Fruit fly (Drosophila melanogaster) whole organism, embryonic: ENCODE data around the gene CG15543.

ENCODE experiments used
- CG10274 ChIP-seq: fragments of 200-800 bp; sonication (Bioruptor generic); optimal IDR thresholded peaks from 3 replicates; lab custom pipeline; 2017; ENCODE audit warnings: missing biosample characterization, mild to moderate bottlenecking, missing genetic modification characterization
- CG10959 ChIP-seq: fragments of 200-800 bp; sonication (Bioruptor generic); IDR thresholded peaks from 2 replicates; pipeline ENCODE4 v1.3.6; 2022; ENCODE audit warnings: missing biosample characterization, missing genetic modification characterization
- CG1233 ChIP-seq: fragments of 200-800 bp; sonication (Bioruptor generic); optimal IDR thresholded peaks from 4 replicates; lab custom pipeline; 2018; ENCODE audit warnings: missing biosample characterization, mild to moderate bottlenecking, missing genetic modification characterization
- CG15011 ChIP-seq: fragments of 200-800 bp; sonication (Bioruptor generic); optimal IDR thresholded peaks from 3 replicates; lab custom pipeline; 2018; ENCODE audit warnings: missing biosample characterization, mild to moderate bottlenecking, missing genetic modification characterization
- CG1603 ChIP-seq: fragments of 200-800 bp; sonication (Bioruptor generic); optimal IDR thresholded peaks from 2 replicates; lab custom pipeline; 2019; ENCODE audit warnings: missing biosample characterization, mild to moderate bottlenecking, missing genetic modification characterization, moderate library complexity
- CG16813 ChIP-seq: fragments of 200-800 bp; sonication (Bioruptor generic); IDR thresholded peaks from 3 replicates; pipeline ENCODE4 v1.3.6; 2022; ENCODE audit warnings: missing biosample characterization, missing genetic modification characterization; ENCODE audit not compliant: partially characterized antibody
- CG17361 ChIP-seq: fragments of 200-800 bp; sonication (Bioruptor generic); IDR thresholded peaks from 3 replicates; pipeline ENCODE4 v1.3.6; 2022; ENCODE audit warnings: missing biosample characterization, missing genetic modification characterization
- CG17802 ChIP-seq: fragments of 200-800 bp; sonication (Bioruptor generic); optimal IDR thresholded peaks from 2 replicates; lab custom pipeline; 2018; ENCODE audit warnings: missing biosample characterization, mild to moderate bottlenecking, missing genetic modification characterization, moderate library complexity
- CG2116 ChIP-seq: fragments of 200-800 bp; sonication (Bioruptor generic); optimal IDR thresholded peaks from 3 replicates; lab custom pipeline; 2018; ENCODE audit warnings: missing biosample characterization, mild to moderate bottlenecking, missing genetic modification characterization
- CG2120 ChIP-seq: fragments of 200-800 bp; sonication (Bioruptor generic); optimal IDR thresholded peaks from 3 replicates; lab custom pipeline; 2016; ENCODE audit warnings: missing biosample characterization, missing genetic modification characterization
- CG2199 ChIP-seq: fragments of 200-800 bp; sonication (Bioruptor generic); IDR thresholded peaks from 3 replicates; pipeline ENCODE4 v1.3.6; 2022; ENCODE audit warnings: missing biosample characterization, missing genetic modification characterization
- CG2202 ChIP-seq: fragments of 200-800 bp; sonication (Bioruptor generic); optimal IDR thresholded peaks from 2 replicates; lab custom pipeline; 2018; ENCODE audit warnings: missing biosample characterization, mild to moderate bottlenecking, missing genetic modification characterization
- CG2712 ChIP-seq: fragments of 200-800 bp; optimal IDR thresholded peaks from 3 replicates; lab custom pipeline; 2019; ENCODE audit warnings: missing biosample characterization, mild to moderate bottlenecking, missing genetic modification characterization, moderate library complexity
- CG2889 ChIP-seq: fragments of 200-800 bp; sonication (Bioruptor generic); IDR thresholded peaks from 3 replicates; pipeline ENCODE4 v1.3.6; 2022; ENCODE audit warnings: missing biosample characterization, missing genetic modification characterization
- CG3726 ChIP-seq: fragments of 200-800 bp; sonication (Bioruptor generic); IDR thresholded peaks from 3 replicates; pipeline ENCODE4, ENCODE4 v1.3.6; 2022; ENCODE audit warnings: missing biosample characterization, missing genetic modification characterization
- CG4360 ChIP-seq: fragments of 200-800 bp; sonication (Bioruptor generic); IDR thresholded peaks from 2 replicates; pipeline ENCODE4 v1.3.6; 2022; ENCODE audit warnings: missing biosample characterization, missing genetic modification characterization
- CG4404 ChIP-seq: fragments of 200-800 bp; sonication (Bioruptor generic); IDR thresholded peaks from 2 replicates; pipeline ENCODE4 v1.3.6; 2022; ENCODE audit warnings: missing biosample characterization, missing genetic modification characterization
- CG4424 ChIP-seq: fragments of 200-800 bp; sonication (Bioruptor generic); optimal IDR thresholded peaks from 3 replicates; lab custom pipeline; 2016; ENCODE audit warnings: missing biosample characterization, missing genetic modification characterization
- CG6175 ChIP-seq: fragments of 200-800 bp; sonication (Bioruptor generic); IDR thresholded peaks from 3 replicates; pipeline ENCODE4 v1.3.6; 2022; ENCODE audit warnings: missing biosample characterization, missing genetic modification characterization
- CG6765 ChIP-seq: fragments of 200-800 bp; sonication (Bioruptor generic); optimal IDR thresholded peaks from 3 replicates; lab custom pipeline; 2017; ENCODE audit warnings: missing biosample characterization, mild to moderate bottlenecking, missing genetic modification characterization
- CG7556 ChIP-seq: fragments of 200-800 bp; sonication (Bioruptor generic); optimal IDR thresholded peaks from 2 replicates; lab custom pipeline; 2017; ENCODE audit warnings: missing biosample characterization, mild to moderate bottlenecking, missing genetic modification characterization
- CG7928 ChIP-seq: fragments of 200-800 bp; sonication (Bioruptor generic); optimal IDR thresholded peaks from 2 replicates; lab custom pipeline; 2017; ENCODE audit warnings: missing biosample characterization, mild to moderate bottlenecking, missing genetic modification characterization
- CG7987 ChIP-seq: fragments of 200-800 bp; sonication (Bioruptor generic); optimal IDR thresholded peaks from 2 replicates; lab custom pipeline; 2018; ENCODE audit warnings: missing biosample characterization, mild to moderate bottlenecking, missing genetic modification characterization, moderate library complexity
- CG8924 ChIP-seq: fragments of 200-800 bp; optimal IDR thresholded peaks from 3 replicates; lab custom pipeline; 2019; ENCODE audit warnings: missing biosample characterization, mild to moderate bottlenecking, missing genetic modification characterization, moderate library complexity
- CG8944 ChIP-seq: fragments of 200-800 bp; sonication (Bioruptor generic); optimal IDR thresholded peaks from 3 replicates; lab custom pipeline; 2016; ENCODE audit warnings: missing biosample characterization, missing genetic modification characterization
- CG9727 ChIP-seq: fragments of 200-800 bp; sonication (Bioruptor generic); optimal IDR thresholded peaks from 3 replicates; lab custom pipeline; 2017; ENCODE audit warnings: missing biosample characterization, mild to moderate bottlenecking, missing genetic modification characterization
- H15 ChIP-seq: fragments of 200-800 bp; sonication (Bioruptor generic); IDR thresholded peaks from 3 replicates; pipeline ENCODE4 v1.3.6; 2022; ENCODE audit warnings: missing biosample characterization, missing genetic modification characterization
- Med ChIP-seq: fragments of 200-800 bp; sonication (Bioruptor generic); peaks from one replicate; lab custom pipeline; 2016; ENCODE audit warnings: missing biosample characterization, missing genetic modification characterization, mild to moderate bottlenecking, inconsistent platforms, moderate library complexity
- Pdp1 ChIP-seq, 2 experiments: fragments of 200-800 bp; sonication (Bioruptor generic); optimal IDR thresholded peaks; 3 replicates each; lab custom pipeline; 2016; ENCODE audit warnings: missing biosample characterization in 2 of 2, missing genetic modification characterization in 2 of 2, mild to moderate bottlenecking in 1 of 2, moderate library complexity in 1 of 2
- al ChIP-seq: fragments of 200-800 bp; sonication (Bioruptor generic); IDR thresholded peaks from 2 replicates; pipeline ENCODE4 v1.3.6; 2022; ENCODE audit warnings: missing biosample characterization, missing genetic modification characterization
- ase ChIP-seq: fragments of 200-800 bp; sonication (Bioruptor generic); IDR thresholded peaks from 3 replicates; pipeline ENCODE4 v1.3.6; 2022; ENCODE audit warnings: missing biosample characterization, missing genetic modification characterization
- bigmax ChIP-seq: fragments of 200-800 bp; sonication (Bioruptor generic); optimal IDR thresholded peaks from 2 replicates; lab custom pipeline; 2018; ENCODE audit warnings: missing biosample characterization, mild to moderate bottlenecking, missing genetic modification characterization
- btn ChIP-seq: fragments of 200-800 bp; sonication (Bioruptor generic); optimal IDR thresholded peaks from 2 replicates; lab custom pipeline; 2016; ENCODE audit warnings: missing biosample characterization, missing genetic modification characterization
- danr ChIP-seq: fragments of 200-800 bp; sonication (Bioruptor generic); IDR thresholded peaks from 2 replicates; pipeline ENCODE4 v1.3.6; 2022; ENCODE audit warnings: missing biosample characterization, missing genetic modification characterization
- dmrt11E ChIP-seq: fragments of 200-800 bp; sonication (Bioruptor generic); optimal IDR thresholded peaks from 3 replicates; lab custom pipeline; 2018; ENCODE audit warnings: missing biosample characterization, mild to moderate bottlenecking, missing genetic modification characterization, moderate library complexity
- ftz-f1 ChIP-seq: fragments of 200-800 bp; sonication (Bioruptor generic); optimal IDR thresholded peaks from 2 replicates; lab custom pipeline; 2016; ENCODE audit warnings: missing biosample characterization, missing genetic modification characterization
- gem ChIP-seq: fragments of 200-800 bp; sonication (Bioruptor generic); optimal IDR thresholded peaks from 2 replicates; lab custom pipeline; 2019; ENCODE audit warnings: missing biosample characterization, mild to moderate bottlenecking, missing genetic modification characterization, moderate library complexity
- grau ChIP-seq: fragments of 200-800 bp; optimal IDR thresholded peaks from 3 replicates; lab custom pipeline; 2019; ENCODE audit warnings: missing biosample characterization, mild to moderate bottlenecking, missing genetic modification characterization, moderate library complexity
- lbe ChIP-seq: fragments of 200-800 bp; sonication (Bioruptor generic); optimal IDR thresholded peaks from 2 replicates; lab custom pipeline; 2016; ENCODE audit warnings: missing biosample characterization, mild to moderate bottlenecking, missing genetic modification characterization
- mam ChIP-seq: fragments of 200-800 bp; sonication (Bioruptor generic); optimal IDR thresholded peaks from 3 replicates; lab custom pipeline; 2016; ENCODE audit warnings: missing biosample characterization, missing genetic modification characterization
- nau ChIP-seq: fragments of 200-800 bp; sonication (Bioruptor generic); optimal IDR thresholded peaks from 3 replicates; lab custom pipeline; 2017; ENCODE audit warnings: missing biosample characterization, mild to moderate bottlenecking, missing genetic modification characterization, missing genetic modification reagents
- phol ChIP-seq: fragments of 200-800 bp; sonication (Bioruptor generic); optimal IDR thresholded peaks from 3 replicates; lab custom pipeline; 2018; ENCODE audit warnings: missing biosample characterization, mild to moderate bottlenecking, missing genetic modification characterization, moderate library complexity
- pita ChIP-seq: fragments of 200-800 bp; sonication (Bioruptor generic); optimal IDR thresholded peaks from 2 replicates; lab custom pipeline; 2017; ENCODE audit warnings: missing biosample characterization, mild to moderate bottlenecking, missing genetic modification characterization
- psq ChIP-seq: fragments of 200-800 bp; sonication (Bioruptor generic); optimal IDR thresholded peaks from 2 replicates; lab custom pipeline; 2017; ENCODE audit warnings: missing biosample characterization, missing genetic modification characterization
- ranshi ChIP-seq: fragments of 200-800 bp; sonication (Bioruptor generic); IDR thresholded peaks from 2 replicates; pipeline ENCODE4 v1.3.6; 2022; ENCODE audit warnings: missing biosample characterization, missing genetic modification characterization
- rib ChIP-seq: fragments of 200-800 bp; sonication (Bioruptor generic); IDR thresholded peaks from 2 replicates; pipeline ENCODE4 v1.3.6; 2022; ENCODE audit warnings: missing biosample characterization, missing genetic modification characterization
- row ChIP-seq: fragments of 200-800 bp; sonication (Bioruptor generic); IDR thresholded peaks from 3 replicates; pipeline ENCODE4 v1.3.6; 2022; ENCODE audit warnings: missing biosample characterization, missing genetic modification characterization
- stwl ChIP-seq: fragments of 200-800 bp; sonication (Bioruptor generic); optimal IDR thresholded peaks from 3 replicates; lab custom pipeline; 2018; ENCODE audit warnings: missing biosample characterization, mild to moderate bottlenecking, missing genetic modification characterization, moderate library complexity
- sug ChIP-seq: fragments of 200-800 bp; optimal IDR thresholded peaks from 2 replicates; lab custom pipeline; 2019; ENCODE audit warnings: missing biosample characterization, mild to moderate bottlenecking, missing genetic modification characterization, moderate library complexity
- twi ChIP-seq: fragments of 200-800 bp; optimal IDR thresholded peaks from 2 replicates; lab custom pipeline; 2019; ENCODE audit warnings: missing biosample characterization, mild to moderate bottlenecking, missing genetic modification characterization, moderate library complexity
- unpg ChIP-seq: fragments of 200-800 bp; sonication (Bioruptor generic); optimal IDR thresholded peaks from 3 replicates; lab custom pipeline; 2018; ENCODE audit warnings: missing biosample characterization, mild to moderate bottlenecking, missing genetic modification characterization, moderate library complexity
- vvl ChIP-seq: fragments of 200-800 bp; sonication (Bioruptor generic); IDR thresholded peaks from 2 replicates; pipeline ENCODE4 v1.3.6; 2022; ENCODE audit warnings: missing biosample characterization, missing genetic modification characterization

The CG15543 gene

DNA sequence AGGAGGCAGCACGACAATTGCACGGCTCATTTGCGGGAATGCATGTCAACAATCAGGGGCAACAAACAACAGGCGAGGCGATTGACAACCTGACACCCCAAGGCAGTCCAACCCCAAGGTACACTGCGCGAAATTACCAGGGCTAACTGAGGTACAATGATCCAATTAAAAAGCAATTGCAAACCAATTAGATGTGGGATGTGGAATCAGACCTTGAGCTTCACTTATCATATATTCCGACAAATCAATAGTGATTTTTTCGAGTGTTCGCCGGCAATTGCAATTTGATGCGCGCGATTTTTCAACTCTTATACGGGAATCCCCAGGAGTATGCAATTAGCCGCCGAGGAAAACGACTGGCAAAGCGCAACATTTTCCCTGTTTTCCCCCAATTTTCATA is 4.4 kb downstream of the CG15543 start (continued):
- TF ChIP-seq CG7556 (GFP tag; lab: Kevin White, UChicago) (no peak), CG3726 (GFP tag; lab: Robert Waterston, UW) (no peak), grau (tag; lab: Kevin White, UChicago) (no peak), psq (GFP tag; lab: Kevin White, UChicago) (no peak), CG6175 (no peak), CG2712 (tag; lab: Kevin White, UChicago) (peak; percentile 33), Med (GFP tag; lab: Kevin White, UChicago) (no peak), dmrt11E (tag; lab: Kevin White, UChicago) (peak; percentile 36), CG1233 (GFP tag; lab: Kevin White, UChicago) (no peak), gem (no peak), danr (GFP tag; lab: Robert Waterston, UW) (no peak), nau (GFP tag; lab: Kevin White, UChicago) (no peak), CG16813 (no peak), al (GFP tag; lab: Robert Waterston, UW) (no peak), CG8944 (no peak), sug (tag; lab: Kevin White, UChicago) (no peak), row (GFP tag; lab: Robert Waterston, UW) (0 out of 3 replicates have a peak, but pooled peaks have one; percentile 12), ase (GFP tag; lab: Robert Waterston, UW) (no peak), btn (GFP tag; lab: Kevin White, UChicago) (no peak), twi (no peak), CG15011 (GFP tag; lab: Kevin White, UChicago) (no peak), lbe (GFP tag; lab: Kevin White, UChicago) (no peak), CG2889 (GFP tag; lab: Robert Waterston, UW) (no peak), mam (GFP tag; lab: Kevin White, UChicago) (no peak), CG9727 (GFP tag; lab: Kevin White, UChicago) (peak; percentile 10), CG1603 (tag; lab: Kevin White, UChicago) (peak; percentile 38), CG7928 (GFP tag; lab: Kevin White, UChicago) (no peak), vvl (no peak), CG6765 (no peak), CG4404 (GFP tag; lab: Robert Waterston, UW) (peak; percentile 49; the same call in 1 of the 2 replicates), CG2202 (tag; lab: Kevin White, UChicago) (no peak), bigmax (GFP tag; lab: Kevin White, UChicago) (no peak), ranshi (GFP tag; lab: Robert Waterston, UW) (no peak), CG8924 (tag; lab: Kevin White, UChicago) (no peak), CG4424 (GFP tag; lab: Kevin White, UChicago) (peak; percentile 5), phol (tag; lab: Kevin White, UChicago) (no peak), CG17361 (GFP tag; lab: Robert Waterston, UW) (no peak), rib (GFP tag; lab: Robert Waterston, UW) (no peak), CG17802 (tag; lab: Kevin White, UChicago) (no peak), unpg (GFP tag; lab: Kevin White, UChicago) (no peak), Pdp1 (GFP tag; optimal IDR thresholded peaks at IDR 0.05; lab: Kevin White, UChicago) (no peak), CG7987 (GFP tag; lab: Kevin White, UChicago) (no peak), CG10959 (GFP tag; lab: Robert Waterston, UW) (peak; percentile 30; the same call in 1 of the 2 replicates), CG2199 (GFP tag; lab: Robert Waterston, UW) (no peak), CG10274 (GFP tag; lab: Kevin White, UChicago) (no peak), pita (GFP tag; lab: Kevin White, UChicago) (no peak), ftz-f1 (no peak), CG2120 (GFP tag; lab: Kevin White, UChicago) (no peak), stwl (tag; lab: Kevin White, UChicago) (no peak), H15 (no peak), CG4360 (GFP tag; lab: Robert Waterston, UW) (peak; percentile 23; the same call in 1 of the 2 replicates), CG2116 (GFP tag; lab: Kevin White, UChicago) (no peak)
